Worm (Caenorhabditis elegans): Measurements from ENCODE around the gene F41H10.1.

DNA sequence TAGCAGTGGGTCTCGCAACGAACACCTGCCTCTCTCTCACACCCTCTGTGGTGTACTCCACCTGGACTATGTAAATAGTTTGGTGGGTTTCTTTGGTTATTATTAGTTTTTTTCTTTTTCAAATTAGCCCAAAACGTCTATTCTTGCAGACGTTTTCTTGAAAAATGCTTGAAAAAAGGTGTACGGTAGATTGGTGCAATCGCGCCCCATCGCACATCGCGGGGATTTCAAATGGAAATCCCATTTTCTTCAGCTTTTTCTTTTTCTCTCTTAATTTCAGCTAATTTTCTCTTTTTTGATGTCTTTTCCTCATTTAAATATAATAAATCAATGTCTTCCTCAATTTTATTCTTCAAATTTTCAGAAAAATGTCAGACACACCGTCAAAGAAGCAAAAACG, 28.6 kb upstream of the F41H10.1 start, which contains the start of gene Y4C6B.1:
- peak; percentile 3 to 74 for TF ChIP-seq lin-35 (GFP tag; optimal IDR thresholded peaks at IDR 0.05)
- TF ChIP-seq lin-39 (tag; optimal IDR thresholded peaks at IDR 0.05), result no peak
- no peak for TF ChIP-seq pqm-1 (tag; optimal IDR thresholded peaks at IDR 0.05)
- no peak for TF ChIP-seq nhr-11 (tag; optimal IDR thresholded peaks at IDR 0.05)
- no peak for TF ChIP-seq egl-27 (tag; optimal IDR thresholded peaks at IDR 0.05)
- no peak for TF ChIP-seq sup-37 (GFP tag; optimal IDR thresholded peaks at IDR 0.05)
- TF ChIP-seq lsy-2 (tag; optimal IDR thresholded peaks at IDR 0.05), result peak; percentile 42 to 92
- no peak for TF ChIP-seq mdl-1 (tag; optimal IDR thresholded peaks at IDR 0.05)
- TF ChIP-seq elt-2 (tag; optimal IDR thresholded peaks at IDR 0.05), result no peak
- TF ChIP-seq nhr-20 (tag; optimal IDR thresholded peaks at IDR 0.05), result no peak
- no peak for TF ChIP-seq ets-5 (GFP tag; IDR thresholded peaks at IDR 0.05)
- no peak for TF ChIP-seq zag-1 (tag; optimal IDR thresholded peaks at IDR 0.05)
